Worm (Caenorhabditis elegans) whole organism, L4 larva: ENCODE results near the gene K08C7.4.

Experiments
- T20F7.1 ChIP-seq: fragments of 200-800 bp; sonication (Bioruptor generic); optimal IDR thresholded peaks from 2 replicates; lab custom pipeline; 2018; ENCODE audit warnings: mild to moderate bottlenecking, missing genetic modification characterization, missing compliant biosample characterization
- Y48G9A.11 ChIP-seq: fragments of 200-800 bp; sonication (Bioruptor generic); IDR thresholded peaks from 2 replicates; pipeline ENCODE4 v1.3.6; 2022; ENCODE audit warnings: missing genetic modification reagents, missing genetic modification characterization, missing compliant biosample characterization
- aha-1 ChIP-seq: fragments of 150-350 bp; peaks from one replicate; lab custom pipeline; 2014; ENCODE audit warnings: missing biosample characterization, missing genetic modification characterization
- aly-2 ChIP-seq: sonication (generic microtip); optimal IDR thresholded peaks from 2 replicates; lab custom pipeline; 2018; ENCODE audit warnings: missing biosample characterization, missing genetic modification characterization
- ama-1 ChIP-seq: fragments of 150-350 bp; optimal IDR thresholded peaks from 2 replicates; lab custom pipeline; 2014; ENCODE audit warnings: inconsistent platforms, mixed read lengths
- attf-4 ChIP-seq: sonication (generic microtip); optimal IDR thresholded peaks from 3 replicates; lab custom pipeline; 2017; ENCODE audit warnings: missing biosample characterization, missing genetic modification characterization
- ceh-82 ChIP-seq: sonication (generic microtip); optimal IDR thresholded peaks from 2 replicates; lab custom pipeline; 2017; ENCODE audit warnings: missing biosample characterization, missing genetic modification characterization
- daf-16 ChIP-seq, 3 experiments: sonication (generic microtip); optimal IDR thresholded peaks; 2 replicates each; lab custom pipeline; 2016 to 2017; ENCODE audit warnings: missing genetic modification characterization in 3 of 3, missing genetic modification reagents in 3 of 3, mild to moderate bottlenecking in 2 of 3, missing compliant biosample characterization in 2 of 3, missing biosample characterization in 1 of 3, moderate library complexity in 1 of 3
- dmd-6 ChIP-seq: fragments of 200-800 bp; sonication (Bioruptor generic); IDR thresholded peaks from 2 replicates; pipeline ENCODE4 v1.3.6; 2022; ENCODE audit warnings: missing genetic modification reagents, missing genetic modification characterization, missing compliant biosample characterization
- dmd-9 ChIP-seq: fragments of 200-800 bp; sonication (Bioruptor generic); IDR thresholded peaks from 2 replicates; pipeline ENCODE4 v1.3.6; 2022; ENCODE audit warnings: missing genetic modification reagents, missing genetic modification characterization, missing compliant biosample characterization
- dpl-1 ChIP-seq: fragments of 150-350 bp; optimal IDR thresholded peaks from 2 replicates; lab custom pipeline; 2014; ENCODE audit warnings: missing biosample characterization, missing genetic modification reagents, missing genetic modification characterization
- duxl-1 ChIP-seq: sonication (generic microtip); optimal IDR thresholded peaks from 2 replicates; lab custom pipeline; 2016; ENCODE audit warnings: mild to moderate bottlenecking, missing genetic modification characterization, moderate library complexity, missing compliant biosample characterization; ENCODE audit not compliant: poor library complexity
- dve-1 ChIP-seq: sonication (generic microtip); optimal IDR thresholded peaks from 2 replicates; lab custom pipeline; 2017; ENCODE audit warnings: antibody characterized with exemption, mild to moderate bottlenecking, missing genetic modification characterization, missing compliant biosample characterization; ENCODE audit not compliant: insufficient read depth
- hif-1 ChIP-seq, 2 experiments: sonication (generic microtip); optimal IDR thresholded peaks; 2 replicates each; lab custom pipeline; 2016 to 2017; ENCODE audit warnings: missing compliant biosample characterization in 2 of 2, missing genetic modification characterization in 2 of 2, missing genetic modification reagents in 2 of 2, missing genotype in 2 of 2, mild to moderate bottlenecking in 1 of 2
- hlh-11 ChIP-seq: fragments of 200-800 bp; sonication (Bioruptor generic); optimal IDR thresholded peaks from 2 replicates; lab custom pipeline; 2018; ENCODE audit warnings: mild to moderate bottlenecking, missing genetic modification characterization, missing compliant biosample characterization
- hlh-30 ChIP-seq: sonication (generic microtip); optimal IDR thresholded peaks from 2 replicates; lab custom pipeline; 2017; ENCODE audit warnings: antibody characterized with exemption, mild to moderate bottlenecking, missing genetic modification characterization, missing compliant biosample characterization; ENCODE audit not compliant: insufficient read depth
- hmg-1.1 ChIP-seq: fragments of 200-800 bp; sonication (Bioruptor generic); IDR thresholded peaks from 2 replicates; pipeline ENCODE4 v1.3.6; 2022; ENCODE audit warnings: missing genetic modification reagents, missing genetic modification characterization, missing compliant biosample characterization
- jun-1 ChIP-seq: fragments of 150-350 bp; optimal IDR thresholded peaks from 2 replicates; lab custom pipeline; 2014; ENCODE audit warnings: missing biosample characterization, missing genetic modification reagents, missing genetic modification characterization
- lin-1 ChIP-seq: fragments of 200-800 bp; sonication (Bioruptor generic); IDR thresholded peaks from 2 replicates; pipeline ENCODE4 v1.3.6; 2022; ENCODE audit warnings: missing genetic modification reagents, missing genetic modification characterization, missing compliant biosample characterization
- lsy-2 ChIP-seq, 2 experiments: fragments of 150-350 bp in 1 of 2; sonication (generic microtip) in 1 of 2; optimal IDR thresholded peaks; 2 replicates each; lab custom pipeline; 2014 to 2017; ENCODE audit warnings: missing biosample characterization in 2 of 2, missing genetic modification characterization in 2 of 2
- madf-5 ChIP-seq, 2 experiments: fragments of 200-800 bp; sonication (Bioruptor generic); IDR thresholded peaks; 2 replicates each; pipeline ENCODE4 v1.3.6; 2022; ENCODE audit warnings: missing compliant biosample characterization in 2 of 2, missing genetic modification characterization in 2 of 2
- mdl-1 ChIP-seq, 2 experiments: fragments of 150-350 bp in 1 of 2; sonication (generic microtip) in 1 of 2; optimal IDR thresholded peaks; 2 replicates each; lab custom pipeline; 2014 to 2017; ENCODE audit warnings: missing biosample characterization in 2 of 2, missing genetic modification characterization in 2 of 2
- mep-1 ChIP-seq: fragments of 150-350 bp; sonication (generic microtip); optimal IDR thresholded peaks from 3 replicates; lab custom pipeline; 2014; ENCODE audit warnings: missing biosample characterization, missing genetic modification characterization
- mxl-3 ChIP-seq: fragments of 200-800 bp; sonication (Bioruptor generic); optimal IDR thresholded peaks from 2 replicates; lab custom pipeline; 2018; ENCODE audit warnings: mild to moderate bottlenecking, missing genetic modification characterization, missing compliant biosample characterization
- nhr-102 ChIP-seq: sonication (generic microtip); optimal IDR thresholded peaks from 2 replicates; lab custom pipeline; 2016; ENCODE audit warnings: mild to moderate bottlenecking, missing genetic modification characterization, moderate library complexity, missing compliant biosample characterization
- nhr-11 ChIP-seq: fragments of 150-350 bp; optimal IDR thresholded peaks from 2 replicates; lab custom pipeline; 2014; ENCODE audit warnings: missing biosample characterization, missing genetic modification characterization
- nhr-28 ChIP-seq: fragments of 150-350 bp; optimal IDR thresholded peaks from 2 replicates; lab custom pipeline; 2014; ENCODE audit warnings: missing biosample characterization, missing genetic modification characterization
- nhr-48 ChIP-seq: sonication (generic microtip); optimal IDR thresholded peaks from 2 replicates; lab custom pipeline; 2016; ENCODE audit warnings: mild to moderate bottlenecking, missing genetic modification characterization, missing compliant biosample characterization
- nhr-6 ChIP-seq: fragments of 150-350 bp; optimal IDR thresholded peaks from 2 replicates; lab custom pipeline; 2014; ENCODE audit warnings: missing biosample characterization, missing genetic modification characterization
- nhr-77 ChIP-seq: fragments of 150-350 bp; optimal IDR thresholded peaks from 2 replicates; lab custom pipeline; 2014; ENCODE audit warnings: missing biosample characterization, missing genetic modification characterization
- pha-4 ChIP-seq, 2 experiments: fragments of 150-350 bp in 1 of 2; fragments of 200-800 bp in 1 of 2; sonication (Bioruptor generic) in 1 of 2; IDR thresholded peaks in 1 of 2; optimal IDR thresholded peaks in 1 of 2; 2 replicates each; pipeline versions ENCODE4 v1.3.6 to Lab custom; 2014 to 2022; ENCODE audit warnings: missing genetic modification characterization in 2 of 2, missing genetic modification reagents in 2 of 2, missing biosample characterization in 1 of 2, missing compliant biosample characterization in 1 of 2
- php-3 ChIP-seq: fragments of 200-800 bp; sonication (Bioruptor generic); IDR thresholded peaks from 2 replicates; pipeline ENCODE4 v1.3.6; 2022; ENCODE audit warnings: missing genetic modification reagents, missing genetic modification characterization, missing compliant biosample characterization
- pqm-1 ChIP-seq: sonication (generic microtip); optimal IDR thresholded peaks from 2 replicates; lab custom pipeline; 2017; ENCODE audit warnings: missing biosample characterization, missing genetic modification characterization
- rbr-2 ChIP-seq: sonication (generic microtip); optimal IDR thresholded peaks from 2 replicates; lab custom pipeline; 2016; ENCODE audit warnings: missing genotype, missing genetic modification characterization, missing compliant biosample characterization
- snpc-1.2 ChIP-seq: fragments of 200-800 bp; sonication (Bioruptor generic); IDR thresholded peaks from 2 replicates; pipeline ENCODE4 v1.3.6; 2022; ENCODE audit warnings: missing genetic modification reagents, missing genetic modification characterization, missing compliant biosample characterization
- tra-1 ChIP-seq: fragments of 200-800 bp; sonication (Bioruptor generic); IDR thresholded peaks from 2 replicates; pipeline ENCODE4 v1.3.6; 2022; ENCODE audit warnings: missing genetic modification reagents, missing genetic modification characterization, missing compliant biosample characterization
- unc-62 ChIP-seq, 3 experiments: fragments of 150-350 bp in 1 of 3; sonication (generic microtip); optimal IDR thresholded peaks in 2 of 3; peaks in 1 of 3; 1 replicate in 1 of 3; 2 replicates in 2 of 3; lab custom pipeline; 2014 to 2017; ENCODE audit warnings: missing biosample characterization in 3 of 3, missing genetic modification characterization in 3 of 3, missing genetic modification reagents in 3 of 3, missing genotype in 1 of 3
- zip-11 ChIP-seq: fragments of 200-800 bp; sonication (Bioruptor generic); IDR thresholded peaks from 2 replicates; pipeline ENCODE4 v1.3.6; 2022; ENCODE audit warnings: missing genetic modification characterization, missing compliant biosample characterization
- ztf-7 ChIP-seq: fragments of 150-350 bp; optimal IDR thresholded peaks from 2 replicates; lab custom pipeline; 2014; ENCODE audit warnings: missing biosample characterization, missing genetic modification characterization

K08C7.4 gene

DNA sequence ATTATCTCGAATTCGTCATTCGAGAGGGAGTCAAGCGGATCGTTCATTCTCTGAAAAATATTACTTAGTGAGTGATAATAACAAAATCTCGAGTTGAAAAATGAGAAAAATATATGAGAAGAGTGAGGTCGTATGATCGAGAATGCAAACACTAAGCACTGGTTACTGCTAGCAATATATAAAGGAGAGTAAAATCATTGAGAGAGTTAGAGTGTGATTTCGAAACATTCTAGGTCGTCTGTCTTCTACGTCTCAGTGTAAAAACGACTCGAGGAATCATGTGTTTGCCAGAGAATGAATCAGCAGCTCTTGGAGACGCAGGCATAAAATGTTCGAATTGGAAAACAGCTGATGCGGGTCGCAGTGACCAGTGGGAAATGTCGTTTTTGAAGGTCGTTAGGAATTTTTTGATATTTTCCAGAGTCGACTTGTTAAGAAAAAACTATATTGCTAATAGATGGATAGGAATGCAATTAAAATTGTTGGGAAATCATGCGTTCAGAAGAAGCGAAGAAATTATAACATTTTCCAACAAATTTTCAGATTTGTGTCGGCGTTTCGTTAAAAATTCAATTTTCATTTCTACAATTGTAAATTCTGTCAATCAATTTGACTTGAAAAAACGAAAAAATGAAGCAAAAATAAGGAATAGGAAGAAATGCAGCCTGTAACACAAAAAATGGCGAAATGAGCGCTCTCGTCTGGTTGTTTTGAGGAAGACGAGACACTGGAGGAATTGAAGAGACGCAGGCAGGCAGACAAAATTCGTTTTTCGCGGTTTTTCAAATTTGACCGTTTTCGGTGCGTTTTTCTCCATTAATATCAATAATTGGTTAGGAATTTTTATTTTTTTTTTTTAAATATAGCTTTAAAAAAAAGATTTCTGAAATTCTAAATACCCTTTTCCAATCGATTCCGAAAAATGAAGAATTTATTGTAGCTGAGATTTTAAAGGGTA, 17.0 kb upstream of the K08C7.4 start, which contains the start of gene allo-1:
Gene allo-1, minus strand, starts transcription at position 51 of the 958 bp plus-strand sequence.
- peak in 1 of 2 experiments; percentile 56 for TF ChIP-seq hif-1 (tag; optimal IDR thresholded peaks at IDR 0.05; lab: Kevin White, UChicago)
- TF ChIP-seq ceh-82 (tag; lab: Kevin White, UChicago): no peak
- TF ChIP-seq pha-4 (GFP tag; IDR thresholded peaks at IDR 0.05; lab: Robert Waterston, UW): 0 out of 2 replicates have a peak, but pooled peaks have one; percentile 47
- TF ChIP-seq pha-4 (tag; optimal IDR thresholded peaks at IDR 0.05; lab: Kevin White, UChicago): no peak
- peak; percentile 65 for TF ChIP-seq nhr-11
- TF ChIP-seq Y48G9A.11: no peak
- peak; percentile 65 for TF ChIP-seq mxl-3 (GFP tag; lab: Kevin White, UChicago)
- no peak for TF ChIP-seq attf-4 (tag; lab: Kevin White, UChicago)
- peak; percentile 26; the same call in 1 of the 2 replicates for TF ChIP-seq hmg-1.1 (GFP tag; lab: Robert Waterston, UW)
- peak; percentile 12; the same call in 1 of the 2 replicates for TF ChIP-seq lin-1 (GFP tag; lab: Robert Waterston, UW)
- TF ChIP-seq pqm-1 (tag; lab: Kevin White, UChicago): peak; percentile 7
- TF ChIP-seq aly-2: no peak
- TF ChIP-seq nhr-102: no peak
- TF ChIP-seq lsy-2 (tag; optimal IDR thresholded peaks at IDR 0.05; lab: Kevin White, UChicago): peak; percentile 35 to 68
- TF ChIP-seq mep-1 (tag; lab: Kevin White, UChicago): peak; percentile 79
- TF ChIP-seq T20F7.1: peak; percentile 30
- peak; percentile 31 for TF ChIP-seq ama-1 (lab: Kevin White, UChicago)
- peak; percentile 62 for TF ChIP-seq jun-1
- TF ChIP-seq snpc-1.2 (GFP tag; lab: Robert Waterston, UW): peak; percentile 64
- no peak for TF ChIP-seq duxl-1 (tag; lab: Kevin White, UChicago)
- peak; percentile 94 for TF ChIP-seq hlh-11
- TF ChIP-seq mdl-1 (tag; optimal IDR thresholded peaks at IDR 0.05; lab: Kevin White, UChicago): peak; percentile 15 to 83
- no peak for TF ChIP-seq php-3 (GFP tag; lab: Robert Waterston, UW)
- TF ChIP-seq hlh-30: peak; percentile 97
- no peak for TF ChIP-seq madf-5 (GFP tag; IDR thresholded peaks at IDR 0.05; lab: Robert Waterston, UW)
- peak; percentile 69 for TF ChIP-seq nhr-77 (tag; lab: Kevin White, UChicago)
- no peak for TF ChIP-seq ztf-7 (tag; lab: Kevin White, UChicago)
- TF ChIP-seq rbr-2: peak; percentile 24
- TF ChIP-seq aha-1 (tag; lab: Kevin White, UChicago): peak; percentile 92
- no peak for TF ChIP-seq daf-16 (GFP tag; optimal IDR thresholded peaks at IDR 0.05; lab: Kevin White, UChicago)
- TF ChIP-seq daf-16 (tag; optimal IDR thresholded peaks at IDR 0.05; lab: Kevin White, UChicago): peak; percentile 18
- peak; percentile 18 for TF ChIP-seq nhr-48 (tag; lab: Kevin White, UChicago)
- peak; percentile 63 for TF ChIP-seq nhr-6 (tag; lab: Kevin White, UChicago)
- 0 out of 2 replicates have a peak, but pooled peaks have one; percentile 46 for TF ChIP-seq tra-1 (GFP tag; lab: Robert Waterston, UW)
- TF ChIP-seq dmd-9 (GFP tag; lab: Robert Waterston, UW): 0 out of 2 replicates have a peak, but pooled peaks have one; percentile 31
- TF ChIP-seq dpl-1: peak; percentile 82
- TF ChIP-seq dmd-6 (GFP tag; lab: Robert Waterston, UW): peak; percentile 78
- TF ChIP-seq dve-1: peak; percentile 76
- no peak for TF ChIP-seq zip-11 (GFP tag; lab: Robert Waterston, UW)
- TF ChIP-seq nhr-28 (tag; lab: Kevin White, UChicago): peak; percentile 80
- peak in 1 of 2 experiments; percentile 28 for TF ChIP-seq unc-62 (GFP tag; optimal IDR thresholded peaks at IDR 0.05 in 1 of 2; lab: Kevin White, UChicago)
- no peak for TF ChIP-seq unc-62 (tag; optimal IDR thresholded peaks at IDR 0.05; lab: Kevin White, UChicago)
- TF ChIP-seq, all 104 proteins: peak for 29
